Worm (Caenorhabditis elegans): ENCODE data around the gene nas-32.
"Not testable (repeated sequence)": the region's sequence is repeated elsewhere in the genome, so short reads cannot be mapped to it uniquely, and the experiment has no call there.

Gene nas-32

DNA sequence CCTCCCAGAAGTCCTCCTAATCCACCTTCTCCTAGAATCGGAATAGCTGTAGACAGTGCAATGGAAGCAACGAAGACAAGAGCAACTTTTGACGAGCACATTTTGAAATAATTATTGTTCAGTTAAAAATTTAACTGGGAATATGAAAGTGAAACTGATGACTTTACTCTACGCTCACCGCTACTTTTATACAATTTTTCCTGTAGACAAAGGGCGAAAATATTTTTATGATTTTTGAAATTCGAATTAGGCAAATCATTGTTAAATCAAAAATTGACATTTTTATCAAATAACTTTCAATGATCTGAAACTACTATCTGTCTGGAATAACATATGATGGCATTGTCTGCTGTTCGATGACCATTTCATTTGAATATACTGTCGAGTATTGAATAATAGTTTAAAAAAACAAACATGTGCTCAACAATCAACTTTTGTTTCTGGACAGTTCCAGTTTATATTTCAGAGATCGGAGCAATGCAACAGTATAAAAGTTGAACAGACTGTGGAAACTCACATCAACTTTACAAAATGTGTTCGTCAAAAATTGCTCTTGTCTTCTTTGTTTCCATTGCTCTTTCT is 5.5 kb downstream of the nas-32 start, which contains the start of the genes srlf-23 and srlf-20:
Gene srlf-23, minus strand, starts transcription at position 101 of the 582 bp plus-strand sequence.
Gene srlf-20, plus strand, starts transcription at position 532 of the 582 bp plus-strand sequence.
- TF ChIP-seq nhr-232 (tag; optimal IDR thresholded peaks at IDR 0.05) (no peak), C38D4.7 (GFP tag; optimal IDR thresholded peaks at IDR 0.05) (no peak), T23F11.4 (GFP tag; optimal IDR thresholded peaks at IDR 0.05) (no peak), fkh-6 (tag; optimal IDR thresholded peaks at IDR 0.05) (no peak), dve-1 (tag; optimal IDR thresholded peaks at IDR 0.05) (no peak), ceh-48 (tag; optimal IDR thresholded peaks at IDR 0.05) (no peak), ceh-9 (tag; optimal IDR thresholded peaks at IDR 0.05) (no peak)

- not testable (repeated sequence) for TF ChIP-seq tbx-7, lin-11, nhr-11 (tag; optimal IDR thresholded peaks at IDR 0.05)
Measured at ce11 chrV:890835-891234, 8.2 kb downstream of the nas-32 start, which contains the start of gene srlf-22. srlf-22 (plus strand) TSS chrV:891135.

ce11 chrV:890423-890822 is 8.6 kb downstream of the nas-32 start, which contains the start of gene srlf-21:
srlf-21 (minus strand) TSS chrV:890523.
- TF ChIP-seq tbx-2 (tag; optimal IDR thresholded peaks at IDR 0.05) (no peak), pha-2 (tag; optimal IDR thresholded peaks at IDR 0.05) (no peak), unc-3 (GFP tag; conservative IDR thresholded peaks at IDR 0.05) (no peak), unc-3 (tag; optimal IDR thresholded peaks at IDR 0.05) (no peak), fkh-10 (GFP tag; optimal IDR thresholded peaks at IDR 0.05) (no peak), ceh-30 (tag; optimal IDR thresholded peaks at IDR 0.05) (no peak), unc-86 (tag; optimal IDR thresholded peaks at IDR 0.05) (no peak), mec-3 (tag; optimal IDR thresholded peaks at IDR 0.05; ENCODE audit: borderline replicate concordance) (no peak), ceh-24 (tag; optimal IDR thresholded peaks at IDR 0.05) (no peak), elt-2 (tag; optimal IDR thresholded peaks at IDR 0.05) (no peak), ceh-31 (tag; optimal IDR thresholded peaks at IDR 0.05) (no peak), ztf-16 (tag; optimal IDR thresholded peaks at IDR 0.05) (no peak), fkh-6 (tag; optimal IDR thresholded peaks at IDR 0.05) (no peak), elt-4 (tag; optimal IDR thresholded peaks at IDR 0.05) (no peak), Y22D7AL.16 (tag; optimal IDR thresholded peaks at IDR 0.05) (no peak), unc-55 (GFP tag; optimal IDR thresholded peaks at IDR 0.05) (no peak), hlh-6 (tag; optimal IDR thresholded peaks at IDR 0.05) (no peak), rnt-1 (tag; optimal IDR thresholded peaks at IDR 0.05) (no peak), hlh-8 (tag; optimal IDR thresholded peaks at IDR 0.05) (no peak), ceh-9 (tag; optimal IDR thresholded peaks at IDR 0.05) (no peak), ceh-14 (tag; optimal IDR thresholded peaks at IDR 0.05) (no peak)

DNA sequence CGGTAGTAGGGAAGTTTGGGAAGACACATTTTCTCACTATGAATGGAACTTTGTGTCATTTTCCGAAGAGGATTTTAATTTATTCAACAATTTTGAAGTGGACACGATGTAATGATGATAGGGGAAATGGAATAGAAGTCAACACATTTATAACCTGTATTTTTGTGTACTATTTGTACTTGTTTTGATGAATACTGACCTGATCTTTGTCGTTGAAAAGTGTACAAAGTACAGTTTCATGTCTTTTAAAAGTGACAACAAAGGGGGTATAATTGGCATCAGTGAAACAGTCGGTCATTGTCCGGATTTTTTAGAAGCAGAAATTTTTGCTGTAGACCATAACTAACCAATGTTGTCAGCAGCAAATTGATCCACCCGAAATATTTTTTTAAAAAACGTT is 9.8 kb downstream of the nas-32 start, which contains the start of gene T02B11.6:
Gene T02B11.6, minus strand, starts transcription at position 101 of the 400 bp plus-strand sequence.
- TF ChIP-seq mec-3 (tag; optimal IDR thresholded peaks at IDR 0.05; ENCODE audit: borderline replicate concordance) (no peak), ahr-1 (tag; optimal IDR thresholded peaks at IDR 0.05) (no peak), fax-1 (tag; optimal IDR thresholded peaks at IDR 0.05) (no peak), nfya-1 (tag; optimal IDR thresholded peaks at IDR 0.05) (no peak), sox-2 (GFP tag; IDR thresholded peaks at IDR 0.05) (no peak), ama-1 (optimal IDR thresholded peaks at IDR 0.05) (no peak), F13H6.1 (tag; optimal IDR thresholded peaks at IDR 0.05) (no peak), zip-5 (tag; optimal IDR thresholded peaks at IDR 0.05) (no peak), ref-2 (tag; optimal IDR thresholded peaks at IDR 0.05) (no peak), ceh-30 (tag; optimal IDR thresholded peaks at IDR 0.05) (no peak), T23F11.4 (GFP tag; optimal IDR thresholded peaks at IDR 0.05) (no peak), ceh-24 (tag; optimal IDR thresholded peaks at IDR 0.05) (no peak), C38D4.7 (GFP tag; optimal IDR thresholded peaks at IDR 0.05) (no peak), ceh-34 (tag; optimal IDR thresholded peaks at IDR 0.05) (no peak), ttx-3 (tag; optimal IDR thresholded peaks at IDR 0.05) (no peak), gmeb-2 (tag; optimal IDR thresholded peaks at IDR 0.05) (no peak)

Measured in whole organism, late embryonic.